Fruit fly (Drosophila melanogaster) whole organism, embryonic: ENCODE measurements around the gene CG13850.

Experiments used
- Atf-2 ChIP-seq: fragments of 200-800 bp; sonication (Bioruptor generic); optimal IDR thresholded peaks from 2 replicates; lab custom pipeline; 2016; ENCODE audit warnings: missing biosample characterization, missing genetic modification characterization
- BEAF-32 ChIP-seq: fragments of 200-800 bp; sonication (Bioruptor generic); optimal IDR thresholded peaks from 3 replicates; lab custom pipeline; 2017; ENCODE audit warnings: missing biosample characterization, missing genetic modification characterization, mild to moderate bottlenecking, moderate library complexity, missing genetic modification reagents
- CG10431 ChIP-seq: fragments of 200-800 bp; sonication (Bioruptor generic); optimal IDR thresholded peaks from 3 replicates; lab custom pipeline; 2018; ENCODE audit warnings: missing biosample characterization, mild to moderate bottlenecking, missing genetic modification characterization
- CG11504 ChIP-seq: fragments of 200-800 bp; sonication (Bioruptor generic); optimal IDR thresholded peaks from 3 replicates; lab custom pipeline; 2019; ENCODE audit warnings: missing biosample characterization, mild to moderate bottlenecking, missing genetic modification characterization, moderate library complexity
- CG12769 ChIP-seq: fragments of 200-800 bp; sonication (Bioruptor generic); optimal IDR thresholded peaks from 2 replicates; lab custom pipeline; 2019; ENCODE audit warnings: missing biosample characterization, mild to moderate bottlenecking, missing genetic modification characterization, moderate library complexity
- CG13123 ChIP-seq: fragments of 200-800 bp; sonication (Bioruptor generic); optimal IDR thresholded peaks from 2 replicates; lab custom pipeline; 2016; ENCODE audit warnings: missing biosample characterization, missing genetic modification characterization
- CG13287 ChIP-seq: fragments of 200-800 bp; sonication (Bioruptor generic); IDR thresholded peaks from 2 replicates; pipeline ENCODE4 v1.3.6; 2022; ENCODE audit warnings: missing biosample characterization, missing genetic modification characterization; ENCODE audit not compliant: partially characterized antibody
- CG14667 ChIP-seq: fragments of 200-800 bp; sonication (Bioruptor generic); IDR thresholded peaks from 2 replicates; pipeline ENCODE4 v1.3.6; 2022; ENCODE audit warnings: missing biosample characterization, missing genetic modification characterization
- CG14710 ChIP-seq: fragments of 200-800 bp; sonication (Bioruptor generic); optimal IDR thresholded peaks from 3 replicates; lab custom pipeline; 2019; ENCODE audit warnings: missing biosample characterization, mild to moderate bottlenecking, missing genetic modification characterization, moderate library complexity
- CG15073 ChIP-seq: fragments of 200-800 bp; sonication (Bioruptor generic); optimal IDR thresholded peaks from 2 replicates; lab custom pipeline; 2016; ENCODE audit warnings: missing biosample characterization, missing genetic modification characterization
- CG18262 ChIP-seq: fragments of 200-800 bp; optimal IDR thresholded peaks from 3 replicates; lab custom pipeline; 2019; ENCODE audit warnings: missing biosample characterization, mild to moderate bottlenecking, missing genetic modification characterization, moderate library complexity
- CG2712 ChIP-seq: fragments of 200-800 bp; optimal IDR thresholded peaks from 3 replicates; lab custom pipeline; 2019; ENCODE audit warnings: missing biosample characterization, mild to moderate bottlenecking, missing genetic modification characterization, moderate library complexity
- CG31365 ChIP-seq: fragments of 200-800 bp; sonication (Bioruptor generic); optimal IDR thresholded peaks from 2 replicates; lab custom pipeline; 2018; ENCODE audit warnings: missing biosample characterization, mild to moderate bottlenecking, missing genetic modification characterization
- CG32772 ChIP-seq: fragments of 200-800 bp; sonication (Bioruptor generic); IDR thresholded peaks from 2 replicates; pipeline ENCODE4 v1.3.6; 2022; ENCODE audit warnings: missing biosample characterization, missing genetic modification characterization
- CG33557 ChIP-seq: fragments of 200-800 bp; sonication (Bioruptor generic); optimal IDR thresholded peaks from 2 replicates; lab custom pipeline; 2019; ENCODE audit warnings: missing biosample characterization, mild to moderate bottlenecking, missing genetic modification characterization, moderate library complexity
- CG34224 ChIP-seq: fragments of 200-800 bp; sonication (Bioruptor generic); IDR thresholded peaks from 3 replicates; pipeline ENCODE4 v1.3.6; 2022; ENCODE audit warnings: missing biosample characterization, missing genetic modification characterization; ENCODE audit not compliant: partially characterized antibody
- CG4328 ChIP-seq: fragments of 200-800 bp; sonication (Bioruptor generic); optimal IDR thresholded peaks from 3 replicates; lab custom pipeline; 2017; ENCODE audit warnings: missing biosample characterization, missing genetic modification reagents, missing genetic modification characterization
- CG5953 ChIP-seq: fragments of 200-800 bp; sonication (Bioruptor generic); IDR thresholded peaks from 2 replicates; pipeline ENCODE4 v1.3.6; 2022; ENCODE audit warnings: missing biosample characterization, missing genetic modification characterization
- CG6765 ChIP-seq: fragments of 200-800 bp; sonication (Bioruptor generic); optimal IDR thresholded peaks from 3 replicates; lab custom pipeline; 2017; ENCODE audit warnings: missing biosample characterization, mild to moderate bottlenecking, missing genetic modification characterization
- CG6854 ChIP-seq: fragments of 200-800 bp; sonication (Bioruptor generic); optimal IDR thresholded peaks from 3 replicates; lab custom pipeline; 2017; ENCODE audit warnings: missing biosample characterization, mild to moderate bottlenecking, missing genetic modification characterization
- CG7357 ChIP-seq: fragments of 200-800 bp; sonication (Bioruptor generic); IDR thresholded peaks from 3 replicates; pipeline ENCODE4 v1.3.6; 2022; ENCODE audit warnings: missing biosample characterization, missing genetic modification characterization
- CG7987 ChIP-seq: fragments of 200-800 bp; sonication (Bioruptor generic); optimal IDR thresholded peaks from 2 replicates; lab custom pipeline; 2018; ENCODE audit warnings: missing biosample characterization, mild to moderate bottlenecking, missing genetic modification characterization, moderate library complexity
- CG9727 ChIP-seq: fragments of 200-800 bp; sonication (Bioruptor generic); optimal IDR thresholded peaks from 3 replicates; lab custom pipeline; 2017; ENCODE audit warnings: missing biosample characterization, mild to moderate bottlenecking, missing genetic modification characterization
- Dll ChIP-seq: fragments of 200-800 bp; sonication (Bioruptor generic); IDR thresholded peaks from 4 replicates; pipeline ENCODE4 v1.3.6; 2022; ENCODE audit warnings: missing biosample characterization, missing genetic modification characterization; ENCODE audit not compliant: partially characterized antibody
- Doc3 ChIP-seq: fragments of 200-800 bp; sonication (Bioruptor generic); IDR thresholded peaks from 3 replicates; pipeline ENCODE4 v1.3.6; 2022; ENCODE audit warnings: missing biosample characterization, missing genetic modification characterization; ENCODE audit not compliant: partially characterized antibody
- Dp ChIP-seq: fragments of 200-800 bp; sonication (Bioruptor generic); optimal IDR thresholded peaks from 2 replicates; lab custom pipeline; 2018; ENCODE audit warnings: missing biosample characterization, mild to moderate bottlenecking, missing genetic modification characterization, moderate library complexity
- E2f1 ChIP-seq: fragments of 200-800 bp; sonication (Bioruptor generic); IDR thresholded peaks from 2 replicates; pipeline ENCODE4 v1.3.6; 2022; ENCODE audit warnings: missing biosample characterization, missing genetic modification characterization
- Hey ChIP-seq: fragments of 200-800 bp; sonication (Bioruptor generic); optimal IDR thresholded peaks from 3 replicates; lab custom pipeline; 2018; ENCODE audit warnings: missing biosample characterization, mild to moderate bottlenecking, missing genetic modification characterization
- MBD-R2 ChIP-seq: fragments of 200-800 bp; sonication (Bioruptor generic); IDR thresholded peaks from 2 replicates; pipeline ENCODE4 v1.3.6; 2022; ENCODE audit warnings: missing biosample characterization, missing genetic modification characterization
- NC2β ChIP-seq: fragments of 200-800 bp; sonication (Bioruptor generic); optimal IDR thresholded peaks from 2 replicates; lab custom pipeline; 2016; ENCODE audit warnings: missing biosample characterization, missing genetic modification characterization
- Scr ChIP-seq: fragments of 200-800 bp; sonication (Bioruptor generic); IDR thresholded peaks from 2 replicates; pipeline ENCODE4 v1.3.6; 2022; ENCODE audit warnings: missing biosample characterization, missing genetic modification characterization; ENCODE audit not compliant: partially characterized antibody
- YL-1 ChIP-seq: fragments of 200-800 bp; sonication (Bioruptor generic); optimal IDR thresholded peaks from 3 replicates; lab custom pipeline; 2017; ENCODE audit warnings: missing biosample characterization, mild to moderate bottlenecking, missing genetic modification characterization
- ato ChIP-seq: fragments of 200-800 bp; sonication (Bioruptor generic); IDR thresholded peaks from 2 replicates; pipeline ENCODE4 v1.3.6; 2022; ENCODE audit warnings: missing biosample characterization, missing genetic modification characterization; ENCODE audit not compliant: partially characterized antibody
- crol ChIP-seq: fragments of 200-800 bp; sonication (Bioruptor generic); IDR thresholded peaks from 2 replicates; pipeline ENCODE4 v1.3.6; 2022; ENCODE audit warnings: missing biosample characterization, missing genetic modification characterization
- dimm ChIP-seq: fragments of 200-800 bp; sonication (Bioruptor generic); IDR thresholded peaks from 2 replicates; pipeline ENCODE4 v1.3.6; 2022; ENCODE audit warnings: missing biosample characterization, missing genetic modification characterization
- dmrt11E ChIP-seq: fragments of 200-800 bp; sonication (Bioruptor generic); optimal IDR thresholded peaks from 3 replicates; lab custom pipeline; 2018; ENCODE audit warnings: missing biosample characterization, mild to moderate bottlenecking, missing genetic modification characterization, moderate library complexity
- eyg ChIP-seq: fragments of 200-800 bp; sonication (Bioruptor generic); optimal IDR thresholded peaks from 3 replicates; lab custom pipeline; 2016; ENCODE audit warnings: missing biosample characterization, missing genetic modification characterization
- hb ChIP-seq: fragments of 200-800 bp; sonication (Bioruptor generic); IDR thresholded peaks from 3 replicates; pipeline ENCODE4 v1.3.6; 2022; ENCODE audit warnings: missing biosample characterization, missing genetic modification characterization; ENCODE audit not compliant: partially characterized antibody
- hbn ChIP-seq: fragments of 200-800 bp; sonication (Bioruptor generic); IDR thresholded peaks from 2 replicates; pipeline ENCODE4 v1.3.6; 2022; ENCODE audit warnings: missing biosample characterization, missing genetic modification characterization; ENCODE audit not compliant: partially characterized antibody
- mam ChIP-seq: fragments of 200-800 bp; sonication (Bioruptor generic); optimal IDR thresholded peaks from 3 replicates; lab custom pipeline; 2016; ENCODE audit warnings: missing biosample characterization, missing genetic modification characterization
- mld ChIP-seq: fragments of 200-800 bp; sonication (Bioruptor generic); IDR thresholded peaks from 3 replicates; pipeline ENCODE4 v1.3.6; 2022; ENCODE audit warnings: missing biosample characterization, missing genetic modification characterization; ENCODE audit not compliant: partially characterized antibody
- pzg ChIP-seq: fragments of 200-800 bp; sonication (Bioruptor generic); optimal IDR thresholded peaks from 3 replicates; lab custom pipeline; 2018; ENCODE audit warnings: missing biosample characterization, mild to moderate bottlenecking, missing genetic modification characterization, moderate library complexity
- schlank ChIP-seq: fragments of 200-800 bp; sonication (Bioruptor generic); optimal IDR thresholded peaks from 2 replicates; lab custom pipeline; 2018; ENCODE audit warnings: missing biosample characterization, mild to moderate bottlenecking, missing genetic modification characterization
- sd ChIP-seq: fragments of 200-800 bp; sonication (Bioruptor generic); optimal IDR thresholded peaks from 3 replicates; lab custom pipeline; 2018; ENCODE audit warnings: missing biosample characterization, mild to moderate bottlenecking, missing genetic modification characterization, moderate library complexity
- sens ChIP-seq: fragments of 200-800 bp; sonication (Bioruptor generic); peaks from one replicate; lab custom pipeline; 2016; ENCODE audit warnings: missing biosample characterization, missing genetic modification characterization
- sisA ChIP-seq: fragments of 200-800 bp; sonication (Bioruptor generic); IDR thresholded peaks from 2 replicates; pipeline ENCODE4 v1.3.6; 2022; ENCODE audit warnings: missing biosample characterization, missing genetic modification characterization
- stwl ChIP-seq: fragments of 200-800 bp; sonication (Bioruptor generic); optimal IDR thresholded peaks from 3 replicates; lab custom pipeline; 2018; ENCODE audit warnings: missing biosample characterization, mild to moderate bottlenecking, missing genetic modification characterization, moderate library complexity
- tin ChIP-seq: fragments of 200-800 bp; sonication (Bioruptor generic); optimal IDR thresholded peaks from 3 replicates; lab custom pipeline; 2016; ENCODE audit warnings: missing biosample characterization, missing genetic modification characterization
- zen2 ChIP-seq: fragments of 200-800 bp; sonication (Bioruptor generic); IDR thresholded peaks from 3 replicates; pipeline ENCODE4 v1.3.6; 2022; ENCODE audit warnings: missing biosample characterization, missing genetic modification characterization; ENCODE audit not compliant: partially characterized antibody
- zfh1 ChIP-seq: fragments of 200-800 bp; sonication (Bioruptor generic); IDR thresholded peaks from 3 replicates; pipeline ENCODE4 v1.3.6; 2022; ENCODE audit warnings: missing biosample characterization, missing genetic modification characterization

The CG13850 gene

DNA sequence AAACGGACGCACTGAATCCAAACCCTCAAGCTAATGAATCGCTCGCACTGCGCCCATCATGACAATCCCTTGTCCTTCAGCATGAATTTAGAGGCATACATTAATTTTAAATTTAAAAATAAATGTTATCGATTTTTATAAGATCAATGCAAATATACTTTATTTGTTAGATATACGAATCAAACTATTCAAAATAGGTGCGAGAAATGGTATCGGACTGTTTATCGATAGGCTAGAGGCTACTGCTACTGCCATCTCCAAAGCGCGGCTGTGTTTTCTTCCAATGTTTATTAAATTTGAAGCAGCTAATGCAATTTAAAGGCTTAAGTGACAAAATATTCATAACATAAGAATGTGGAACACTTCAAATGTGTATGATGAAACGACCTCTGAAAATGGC lies 29.6 kb downstream of the CG13850 start, which contains the start of gene CG43342 (continued):
- peak; percentile 81 for TF ChIP-seq ato (GFP tag; lab: Robert Waterston, UW)
- no peak for TF ChIP-seq mam (GFP tag; lab: Kevin White, UChicago)
- TF ChIP-seq CG6765 (GFP tag; lab: Kevin White, UChicago): no peak
- TF ChIP-seq Dp (GFP tag; lab: Kevin White, UChicago): peak; percentile 74
- TF ChIP-seq schlank (tag; lab: Kevin White, UChicago): no peak
- TF ChIP-seq tin (GFP tag; lab: Kevin White, UChicago): no peak
- TF ChIP-seq E2f1 (GFP tag; lab: Robert Waterston, UW): no peak
- TF ChIP-seq CG12769 (tag; lab: Kevin White, UChicago): no peak
- no peak for TF ChIP-seq CG7357 (GFP tag; lab: Robert Waterston, UW)
- TF ChIP-seq CG14710 (tag; lab: Kevin White, UChicago): peak; percentile 9
- TF ChIP-seq CG13287: peak; percentile 85
- peak; percentile 72 for TF ChIP-seq BEAF-32 (GFP tag; lab: Kevin White, UChicago)
- TF ChIP-seq Atf-2 (GFP tag; lab: Kevin White, UChicago): no peak
- TF ChIP-seq CG11504 (tag; lab: Kevin White, UChicago): no peak
- peak; percentile 76; the same call in 2 of the 3 replicates for TF ChIP-seq mld
- peak; percentile 63 for TF ChIP-seq hbn (GFP tag; lab: Robert Waterston, UW)
- TF ChIP-seq MBD-R2 (GFP tag; lab: Robert Waterston, UW): peak; percentile 59
- TF ChIP-seq CG32772 (GFP tag; lab: Robert Waterston, UW): no peak
- TF ChIP-seq CG7987 (GFP tag; lab: Kevin White, UChicago): no peak
- TF ChIP-seq CG10431 (GFP tag; lab: Kevin White, UChicago): no peak
- peak; percentile 84 for TF ChIP-seq CG34224 (GFP tag; lab: Robert Waterston, UW)
- no peak for TF ChIP-seq zfh1
- no peak for TF ChIP-seq sd (tag; lab: Kevin White, UChicago)
- no peak for TF ChIP-seq CG14667
- TF ChIP-seq Hey (tag; lab: Kevin White, UChicago): no peak
- peak; percentile 88 for TF ChIP-seq zen2
- TF ChIP-seq NC2β (GFP tag; lab: Kevin White, UChicago): no peak
- TF ChIP-seq pzg (GFP tag; lab: Kevin White, UChicago): peak; percentile 40
- peak; percentile 78 for TF ChIP-seq Scr (GFP tag; lab: Robert Waterston, UW)
- no peak for TF ChIP-seq CG18262
- TF ChIP-seq Doc3 (GFP tag; lab: Robert Waterston, UW): peak; percentile 80
- no peak for TF ChIP-seq dmrt11E (tag; lab: Kevin White, UChicago)
- no peak for TF ChIP-seq CG31365 (tag; lab: Kevin White, UChicago)
- TF ChIP-seq CG33557 (GFP tag; lab: Kevin White, UChicago): no peak
- TF ChIP-seq CG13123 (GFP tag; lab: Kevin White, UChicago): no peak
- TF ChIP-seq Dll (GFP tag; lab: Robert Waterston, UW): peak; percentile 82
- peak; percentile 46 for TF ChIP-seq CG2712 (tag; lab: Kevin White, UChicago)
- no peak for TF ChIP-seq YL-1 (GFP tag; lab: Kevin White, UChicago)
- TF ChIP-seq eyg (GFP tag; lab: Kevin White, UChicago): no peak
- TF ChIP-seq sisA (GFP tag; lab: Robert Waterston, UW): no peak
- TF ChIP-seq CG4328 (GFP tag; lab: Kevin White, UChicago): no peak
- TF ChIP-seq stwl (tag; lab: Kevin White, UChicago): peak; percentile 73
- TF ChIP-seq CG9727 (GFP tag; lab: Kevin White, UChicago): no peak
- no peak for TF ChIP-seq CG6854
- peak; percentile 82 for TF ChIP-seq hb (GFP tag; lab: Robert Waterston, UW)
- peak; percentile 69 for TF ChIP-seq sens
- no peak for TF ChIP-seq CG5953 (GFP tag; lab: Robert Waterston, UW)
- TF ChIP-seq CG15073 (GFP tag; lab: Kevin White, UChicago): no peak
- no peak for TF ChIP-seq crol
- TF ChIP-seq dimm: no peak
